Worm (Caenorhabditis elegans) whole organism, L1 larva: ENCODE data around the gene taf-6.1.

ENCODE experiments used
- C04F5.9 ChIP-seq: sonication (generic microtip); optimal IDR thresholded peaks from 2 replicates; lab custom pipeline; 2016; ENCODE audit warnings: missing genetic modification characterization, missing compliant biosample characterization
- C34B4.2 ChIP-seq: sonication (generic microtip); optimal IDR thresholded peaks from 2 replicates; lab custom pipeline; 2017; ENCODE audit warnings: mild to moderate bottlenecking, missing genetic modification characterization, missing compliant biosample characterization
- alr-1 ChIP-seq: fragments of 200-800 bp; sonication (Bioruptor generic); optimal IDR thresholded peaks from 2 replicates; lab custom pipeline; 2018; ENCODE audit warnings: borderline replicate concordance, mild to moderate bottlenecking, missing genetic modification characterization, missing compliant biosample characterization
- blmp-1 ChIP-seq: fragments of 150-350 bp; optimal IDR thresholded peaks from 2 replicates; lab custom pipeline; 2014; ENCODE audit warnings: missing biosample characterization, missing genetic modification characterization
- ceh-8 ChIP-seq: fragments of 200-800 bp; sonication (Bioruptor generic); optimal IDR thresholded peaks from 2 replicates; lab custom pipeline; 2018; ENCODE audit warnings: mild to moderate bottlenecking, missing genetic modification characterization, moderate library complexity, missing compliant biosample characterization
- ceh-88 ChIP-seq: fragments of 200-800 bp; sonication (Bioruptor generic); IDR thresholded peaks from 2 replicates; pipeline ENCODE4 v1.3.6; 2022; ENCODE audit warnings: missing genetic modification characterization, missing compliant biosample characterization
- dpl-1 ChIP-seq, 3 experiments: fragments of 150-350 bp in 2 of 3; sonication (generic microtip) in 1 of 3; optimal IDR thresholded peaks; 2 replicates each; lab custom pipeline; 2014 to 2017; ENCODE audit warnings: missing biosample characterization in 3 of 3, missing genetic modification characterization in 3 of 3, missing genetic modification reagents in 3 of 3
- efl-1 ChIP-seq, 4 experiments: fragments of 150-350 bp; optimal IDR thresholded peaks in 3 of 4; peaks in 1 of 4; 1 replicate in 1 of 4; 2 replicates in 3 of 4; lab custom pipeline; 2014; ENCODE audit warnings: missing biosample characterization in 2 of 4, missing genetic modification characterization in 2 of 4, missing genetic modification reagents in 2 of 4
- egl-27 ChIP-seq, 2 experiments: fragments of 150-350 bp in 1 of 2; sonication (generic microtip); optimal IDR thresholded peaks; 3 replicates each; lab custom pipeline; 2017 to 2018; ENCODE audit warnings: missing biosample characterization in 2 of 2, missing genetic modification characterization in 2 of 2, missing genetic modification reagents in 2 of 2
- elt-2 ChIP-seq: sonication (generic microtip); optimal IDR thresholded peaks from 2 replicates; lab custom pipeline; 2016; ENCODE audit warnings: missing genetic modification characterization, mild to moderate bottlenecking, inconsistent platforms, missing compliant biosample characterization, missing genetic modification reagents
- fkh-10 ChIP-seq: sonication (generic microtip); optimal IDR thresholded peaks from 2 replicates; lab custom pipeline; 2017; ENCODE audit warnings: missing biosample characterization, missing genetic modification reagents, missing genetic modification characterization
- hlh-4 ChIP-seq: sonication (generic microtip); optimal IDR thresholded peaks from 2 replicates; lab custom pipeline; 2016; ENCODE audit warnings: mild to moderate bottlenecking, missing genetic modification characterization, missing compliant biosample characterization
- hpl-2 ChIP-seq: fragments of 150-350 bp; optimal IDR thresholded peaks from 2 replicates; lab custom pipeline; 2014; ENCODE audit warnings: missing biosample characterization, missing genetic modification reagents, missing genetic modification characterization
- lin-35 ChIP-seq, 2 experiments: fragments of 150-350 bp; optimal IDR thresholded peaks; 2 replicates each; lab custom pipeline; 2014; ENCODE audit warnings: missing biosample characterization in 2 of 2, missing genetic modification characterization in 2 of 2, missing genetic modification reagents in 2 of 2
- lin-39 ChIP-seq: fragments of 150-350 bp; optimal IDR thresholded peaks from 2 replicates; lab custom pipeline; 2014; ENCODE audit warnings: missing biosample characterization, missing genetic modification reagents, missing genetic modification characterization
- mdl-1 ChIP-seq, 2 experiments: fragments of 150-350 bp; optimal IDR thresholded peaks; 2 replicates each; lab custom pipeline; 2014 to 2017; ENCODE audit warnings: missing biosample characterization in 2 of 2, missing genetic modification characterization in 2 of 2, inconsistent platforms in 1 of 2
- mef-2 ChIP-seq: fragments of 150-350 bp; optimal IDR thresholded peaks from 2 replicates; lab custom pipeline; 2014; ENCODE audit warnings: missing biosample characterization, missing genetic modification characterization
- nhr-20 ChIP-seq: sonication (generic microtip); optimal IDR thresholded peaks from 2 replicates; lab custom pipeline; 2016; ENCODE audit warnings: mild to moderate bottlenecking, missing genetic modification characterization, missing compliant biosample characterization
- nhr-47 ChIP-seq: sonication (generic microtip); optimal IDR thresholded peaks from 2 replicates; lab custom pipeline; 2016; ENCODE audit warnings: mild to moderate bottlenecking, missing genetic modification characterization, moderate library complexity, missing compliant biosample characterization
- nhr-77 ChIP-seq: fragments of 150-350 bp; optimal IDR thresholded peaks from 2 replicates; lab custom pipeline; 2014; ENCODE audit warnings: missing biosample characterization, missing genetic modification characterization
- nhr-84 ChIP-seq: sonication (generic microtip); optimal IDR thresholded peaks from 2 replicates; lab custom pipeline; 2017; ENCODE audit warnings: missing biosample characterization, missing genetic modification characterization
- nhr-90 ChIP-seq: sonication (generic microtip); optimal IDR thresholded peaks from 2 replicates; lab custom pipeline; 2016; ENCODE audit warnings: mild to moderate bottlenecking, missing genetic modification characterization, missing compliant biosample characterization; ENCODE audit not compliant: poor library complexity
- pag-3 ChIP-seq: sonication (generic microtip); optimal IDR thresholded peaks from 2 replicates; lab custom pipeline; 2017; ENCODE audit warnings: missing genetic modification characterization, mild to moderate bottlenecking, missing compliant biosample characterization, antibody characterized with exemption, borderline replicate concordance; ENCODE audit not compliant: insufficient read depth
- swsn-7 ChIP-seq: sonication (generic microtip); optimal IDR thresholded peaks from 2 replicates; lab custom pipeline; 2016; ENCODE audit warnings: missing genetic modification characterization, missing compliant biosample characterization
- unc-62 ChIP-seq: fragments of 150-350 bp; optimal IDR thresholded peaks from 2 replicates; lab custom pipeline; 2014; ENCODE audit warnings: missing biosample characterization, missing genetic modification reagents, missing genetic modification characterization
- unc-86 ChIP-seq: sonication (generic microtip); optimal IDR thresholded peaks from 2 replicates; lab custom pipeline; 2016; ENCODE audit warnings: missing genetic modification characterization, missing compliant biosample characterization
- vab-15 ChIP-seq: sonication (generic microtip); optimal IDR thresholded peaks from 2 replicates; lab custom pipeline; 2017; ENCODE audit warnings: missing genotype, mild to moderate bottlenecking, missing genetic modification characterization, missing compliant biosample characterization
- xbp-1 ChIP-seq: sonication (generic microtip); optimal IDR thresholded peaks from 2 replicates; lab custom pipeline; 2016; ENCODE audit warnings: missing genetic modification characterization, missing compliant biosample characterization
- zag-1 ChIP-seq: fragments of 150-350 bp; optimal IDR thresholded peaks from 2 replicates; lab custom pipeline; 2014; ENCODE audit warnings: missing biosample characterization, missing genetic modification characterization
- zip-4 ChIP-seq: fragments of 200-800 bp; sonication (Bioruptor generic); optimal IDR thresholded peaks from 2 replicates; lab custom pipeline; 2018; ENCODE audit warnings: mild to moderate bottlenecking, missing genetic modification characterization, moderate library complexity, missing compliant biosample characterization
- ztf-11 ChIP-seq, 2 experiments: sonication (generic microtip); optimal IDR thresholded peaks; 2 replicates each; lab custom pipeline; 2016 to 2017; ENCODE audit warnings: missing genetic modification characterization in 2 of 2, missing biosample characterization in 1 of 2, missing compliant biosample characterization in 1 of 2
- ztf-4 ChIP-seq: fragments of 150-350 bp; optimal IDR thresholded peaks from 2 replicates; lab custom pipeline; 2014; ENCODE audit warnings: missing biosample characterization, missing genetic modification characterization

The taf-6.1 gene

DNA sequence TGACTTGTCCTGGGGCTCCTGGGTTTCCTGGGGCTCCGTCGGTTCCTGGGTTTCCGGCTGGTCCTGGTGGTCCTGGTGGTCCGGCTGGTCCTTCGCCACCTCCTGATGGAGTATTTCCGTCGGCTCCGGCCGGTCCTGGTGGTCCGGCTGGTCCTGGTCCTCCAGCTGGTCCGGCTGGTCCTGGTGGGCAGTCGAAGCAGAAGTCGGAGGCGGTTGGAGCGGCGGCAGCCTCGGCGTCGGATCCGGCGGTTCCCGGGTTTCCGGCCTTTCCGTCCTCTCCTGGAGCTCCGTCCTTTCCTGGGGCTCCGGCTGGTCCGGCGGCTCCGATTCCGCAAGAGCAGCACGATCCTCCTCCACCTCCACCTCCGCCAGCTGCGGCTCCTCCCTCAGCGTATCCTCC lies 22.5 kb upstream of the taf-6.1 start:
- peak; percentile 71 for TF ChIP-seq ceh-8 (GFP tag; lab: Kevin White, UChicago)
- TF ChIP-seq zip-4 (GFP tag; lab: Kevin White, UChicago), result no peak
- no peak for TF ChIP-seq lin-35 (GFP tag; optimal IDR thresholded peaks at IDR 0.05; lab: Kevin White, UChicago)
- no peak for TF ChIP-seq nhr-20 (tag; lab: Kevin White, UChicago)
- no peak for TF ChIP-seq zag-1 (tag; lab: Kevin White, UChicago)
- TF ChIP-seq blmp-1 (tag; lab: Kevin White, UChicago), result no peak

DNA sequence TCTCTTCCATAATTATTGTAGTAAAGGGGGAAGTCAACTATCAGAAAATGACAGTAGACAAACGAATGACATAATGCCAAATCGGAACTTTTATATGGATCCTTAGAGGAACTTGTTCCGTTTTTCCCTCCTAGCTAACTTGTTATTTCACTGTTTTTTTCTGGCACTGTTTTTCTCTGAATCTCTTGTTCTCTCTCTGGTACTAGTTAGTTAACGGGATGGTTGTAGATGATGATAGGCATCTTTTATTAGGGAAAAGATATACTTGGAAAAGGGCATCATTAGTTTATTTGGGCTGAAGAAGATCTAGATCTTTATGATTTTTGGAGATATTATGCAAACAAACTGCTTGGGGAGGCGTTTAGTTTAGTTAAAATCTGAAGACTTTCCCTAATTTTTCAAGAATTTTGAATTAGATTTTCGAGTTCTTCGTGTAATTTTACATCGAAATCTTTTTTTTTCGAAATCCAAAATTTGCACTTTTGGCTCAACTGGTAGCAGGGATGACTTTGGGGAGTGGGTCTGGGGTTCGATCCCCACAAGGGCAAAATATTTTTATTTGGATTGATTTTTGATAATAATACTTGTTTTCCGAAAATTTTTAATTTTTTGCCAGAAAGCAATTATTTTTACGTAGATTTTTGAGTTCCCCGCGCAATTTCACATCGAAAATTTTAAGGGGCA lies 20.7 kb upstream of the taf-6.1 start, which contains the start of gene col-40:
Gene col-40, minus strand, starts transcription at position 51 of the 684 bp plus-strand sequence.
- TF ChIP-seq vab-15 (tag; lab: Kevin White, UChicago) (no peak), ztf-11 (tag; optimal IDR thresholded peaks at IDR 0.05; lab: Kevin White, UChicago) (no peak), swsn-7 (tag; lab: Kevin White, UChicago) (no peak), egl-27 (tag; optimal IDR thresholded peaks at IDR 0.05; lab: Kevin White, UChicago) (no peak), dpl-1 (GFP tag; optimal IDR thresholded peaks at IDR 0.05; lab: Kevin White, UChicago) (no peak), alr-1 (tag; lab: Kevin White, UChicago) (no peak), lin-39 (tag; lab: Kevin White, UChicago) (no peak), xbp-1 (tag; lab: Kevin White, UChicago) (no peak), unc-86 (no peak), mef-2 (tag; lab: Kevin White, UChicago) (no peak), nhr-90 (no peak), mdl-1 (tag; optimal IDR thresholded peaks at IDR 0.05; lab: Kevin White, UChicago) (no peak), efl-1 (optimal IDR thresholded peaks at IDR 0.05; lab: Kevin White, UChicago) (no peak), efl-1 (GFP tag; optimal IDR thresholded peaks at IDR 0.05 in 1 of 2; lab: Kevin White, UChicago) (no peak)

DNA sequence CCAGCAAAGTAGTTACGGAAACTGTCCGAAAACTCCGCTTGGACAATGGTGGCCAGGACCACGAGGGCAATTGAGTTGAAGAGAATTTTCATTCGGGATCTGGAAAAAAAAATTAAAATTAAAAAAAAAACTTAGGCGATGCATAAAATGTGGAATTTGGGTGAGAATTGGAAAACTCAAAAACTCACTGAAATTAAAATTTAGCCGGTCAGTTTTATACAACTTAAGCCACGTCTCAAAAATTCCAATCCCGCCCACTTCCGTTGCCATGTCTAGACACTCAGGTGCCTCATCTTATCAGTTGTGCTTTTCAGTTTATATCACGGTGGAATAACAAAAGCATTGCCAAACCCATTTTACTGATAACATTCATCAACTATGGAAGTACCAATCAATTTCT lies 16.9 kb upstream of the taf-6.1 start, which contains the start of gene lips-11:
Gene lips-11, minus strand, starts transcription at position 101 of the 400 bp plus-strand sequence.
- no peak for TF ChIP-seq vab-15 (tag; lab: Kevin White, UChicago)
- TF ChIP-seq elt-2 (tag; lab: Kevin White, UChicago), result peak; percentile 59
- TF ChIP-seq C34B4.2 (tag; lab: Kevin White, UChicago), result no peak
- TF ChIP-seq, all 84 proteins: peak for 1

DNA sequence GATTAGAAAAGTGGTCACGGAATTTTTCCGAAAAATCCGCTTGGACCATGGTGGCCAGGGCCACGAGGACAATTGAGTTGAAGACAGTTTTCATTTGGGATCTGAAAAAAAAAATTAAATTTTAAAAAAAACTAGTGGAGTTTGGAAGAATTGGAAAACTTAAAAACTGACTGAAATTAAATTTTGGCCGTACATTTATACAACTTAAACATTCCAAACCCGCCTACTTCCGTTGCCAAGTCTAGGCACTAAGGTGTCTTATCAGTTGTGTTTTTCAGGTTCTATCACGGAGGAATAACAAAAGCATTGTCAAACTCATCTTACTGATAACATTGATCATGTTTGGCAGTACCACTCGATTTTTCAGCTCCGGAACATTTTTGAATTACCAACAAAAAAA lies 13.6 kb upstream of the taf-6.1 start, which contains the start of gene lips-12:
Gene lips-12, minus strand, starts transcription at position 101 of the 400 bp plus-strand sequence.
- TF ChIP-seq unc-62 (GFP tag; lab: Kevin White, UChicago) (no peak), pag-3 (tag; lab: Kevin White, UChicago) (no peak), C04F5.9 (tag; lab: Kevin White, UChicago) (no peak), ztf-4 (tag; lab: Kevin White, UChicago) (no peak), nhr-77 (tag; lab: Kevin White, UChicago) (no peak), hlh-4 (tag; lab: Kevin White, UChicago) (no peak), fkh-10 (GFP tag; lab: Kevin White, UChicago) (no peak), ceh-88 (GFP tag; lab: Robert Waterston, UW) (no peak), hpl-2 (GFP tag; lab: Kevin White, UChicago) (no peak), nhr-84 (no peak), nhr-47 (no peak), alr-1 (tag; lab: Kevin White, UChicago) (no peak)
